Fruit fly (Drosophila melanogaster) whole organism, embryonic: ENCODE measurements around the gene CG13622.

Experiments used
- Ada2b ChIP-seq: fragments of 200-800 bp; sonication (Bioruptor generic); IDR thresholded peaks from 2 replicates; pipeline ENCODE4 v1.3.6; 2022; ENCODE audit warnings: missing biosample characterization, missing genetic modification characterization
- Asciz ChIP-seq: fragments of 200-800 bp; sonication (Bioruptor generic); optimal IDR thresholded peaks from 2 replicates; lab custom pipeline; 2017; ENCODE audit warnings: missing biosample characterization, mild to moderate bottlenecking, missing genetic modification characterization, missing genetic modification reagents
- CG12236 ChIP-seq: fragments of 200-800 bp; sonication (Bioruptor generic); optimal IDR thresholded peaks from 2 replicates; lab custom pipeline; 2016; ENCODE audit warnings: missing biosample characterization, missing genetic modification characterization
- CG12942 ChIP-seq: fragments of 200-800 bp; sonication (Bioruptor generic); optimal IDR thresholded peaks from 3 replicates; lab custom pipeline; 2016; ENCODE audit warnings: missing biosample characterization, missing genetic modification characterization
- CG13287 ChIP-seq: fragments of 200-800 bp; sonication (Bioruptor generic); IDR thresholded peaks from 2 replicates; pipeline ENCODE4 v1.3.6; 2022; ENCODE audit warnings: missing biosample characterization, missing genetic modification characterization; ENCODE audit not compliant: partially characterized antibody
- CG14710 ChIP-seq: fragments of 200-800 bp; sonication (Bioruptor generic); optimal IDR thresholded peaks from 3 replicates; lab custom pipeline; 2019; ENCODE audit warnings: missing biosample characterization, mild to moderate bottlenecking, missing genetic modification characterization, moderate library complexity
- CG1647 ChIP-seq: fragments of 200-800 bp; sonication (Bioruptor generic); optimal IDR thresholded peaks from 3 replicates; lab custom pipeline; 2016; ENCODE audit warnings: missing biosample characterization, missing genetic modification characterization
- CG17385 ChIP-seq: fragments of 200-800 bp; sonication (Bioruptor generic); optimal IDR thresholded peaks from 3 replicates; lab custom pipeline; 2018; ENCODE audit warnings: missing biosample characterization, mild to moderate bottlenecking, missing genetic modification characterization
- CG18262 ChIP-seq: fragments of 200-800 bp; optimal IDR thresholded peaks from 3 replicates; lab custom pipeline; 2019; ENCODE audit warnings: missing biosample characterization, mild to moderate bottlenecking, missing genetic modification characterization, moderate library complexity
- CG2116 ChIP-seq: fragments of 200-800 bp; sonication (Bioruptor generic); optimal IDR thresholded peaks from 3 replicates; lab custom pipeline; 2018; ENCODE audit warnings: missing biosample characterization, mild to moderate bottlenecking, missing genetic modification characterization
- CG2199 ChIP-seq: fragments of 200-800 bp; sonication (Bioruptor generic); IDR thresholded peaks from 3 replicates; pipeline ENCODE4 v1.3.6; 2022; ENCODE audit warnings: missing biosample characterization, missing genetic modification characterization
- CG30431 ChIP-seq: fragments of 200-800 bp; sonication (Bioruptor generic); optimal IDR thresholded peaks from 2 replicates; lab custom pipeline; 2017; ENCODE audit warnings: missing biosample characterization, missing genetic modification characterization
- CG3163 ChIP-seq: fragments of 200-800 bp; sonication (Bioruptor generic); optimal IDR thresholded peaks from 3 replicates; lab custom pipeline; 2016; ENCODE audit warnings: missing biosample characterization, missing genetic modification characterization
- CG42726 ChIP-seq: fragments of 200-800 bp; sonication (Bioruptor generic); IDR thresholded peaks from 2 replicates; pipeline ENCODE4 v1.3.6; 2022; ENCODE audit warnings: missing biosample characterization, missing genetic modification characterization; ENCODE audit not compliant: partially characterized antibody
- CG4282 ChIP-seq: fragments of 200-800 bp; sonication (Bioruptor generic); optimal IDR thresholded peaks from 2 replicates; lab custom pipeline; 2016; ENCODE audit warnings: missing biosample characterization, missing genetic modification characterization
- CG4404 ChIP-seq: fragments of 200-800 bp; sonication (Bioruptor generic); IDR thresholded peaks from 2 replicates; pipeline ENCODE4 v1.3.6; 2022; ENCODE audit warnings: missing biosample characterization, missing genetic modification characterization
- CG4617 ChIP-seq: fragments of 200-800 bp; sonication (Bioruptor generic); optimal IDR thresholded peaks from 3 replicates; lab custom pipeline; 2016; ENCODE audit warnings: missing biosample characterization, missing genetic modification characterization, borderline replicate concordance
- CG5953 ChIP-seq: fragments of 200-800 bp; sonication (Bioruptor generic); IDR thresholded peaks from 2 replicates; pipeline ENCODE4 v1.3.6; 2022; ENCODE audit warnings: missing biosample characterization, missing genetic modification characterization
- CG7556 ChIP-seq: fragments of 200-800 bp; sonication (Bioruptor generic); optimal IDR thresholded peaks from 2 replicates; lab custom pipeline; 2017; ENCODE audit warnings: missing biosample characterization, mild to moderate bottlenecking, missing genetic modification characterization
- CHES-1-like ChIP-seq: fragments of 200-800 bp; sonication (Bioruptor generic); optimal IDR thresholded peaks from 2 replicates; lab custom pipeline; 2016; ENCODE audit warnings: missing biosample characterization, missing genetic modification characterization
- Elba2 ChIP-seq: fragments of 200-800 bp; sonication (Bioruptor generic); optimal IDR thresholded peaks from 3 replicates; lab custom pipeline; 2016; ENCODE audit warnings: missing biosample characterization, missing genetic modification characterization
- HLH4C ChIP-seq: fragments of 200-800 bp; sonication (Bioruptor generic); IDR thresholded peaks from 3 replicates; pipeline ENCODE4 v1.3.6; 2022; ENCODE audit warnings: missing biosample characterization, missing genetic modification characterization; ENCODE audit not compliant: partially characterized antibody
- Hsf ChIP-seq: fragments of 200-800 bp; sonication (Bioruptor generic); optimal IDR thresholded peaks from 3 replicates; lab custom pipeline; 2016; ENCODE audit warnings: missing biosample characterization, missing genetic modification characterization
- Kr ChIP-seq: fragments of 200-800 bp; sonication (Bioruptor generic); optimal IDR thresholded peaks from 2 replicates; lab custom pipeline; 2017; ENCODE audit warnings: missing biosample characterization, mild to moderate bottlenecking, missing genetic modification characterization
- MBD-R2 ChIP-seq: fragments of 200-800 bp; sonication (Bioruptor generic); IDR thresholded peaks from 2 replicates; pipeline ENCODE4 v1.3.6; 2022; ENCODE audit warnings: missing biosample characterization, missing genetic modification characterization
- MESR4 ChIP-seq: fragments of 200-800 bp; sonication (Bioruptor generic); optimal IDR thresholded peaks from 2 replicates; lab custom pipeline; 2018; ENCODE audit warnings: missing biosample characterization, mild to moderate bottlenecking, missing genetic modification characterization, moderate library complexity
- Mes4 ChIP-seq: fragments of 200-800 bp; sonication (Bioruptor generic); optimal IDR thresholded peaks from 2 replicates; lab custom pipeline; 2016; ENCODE audit warnings: missing biosample characterization, missing genetic modification characterization
- Neu2 ChIP-seq: fragments of 200-800 bp; sonication (Bioruptor generic); optimal IDR thresholded peaks from 3 replicates; lab custom pipeline; 2016; ENCODE audit warnings: missing biosample characterization, missing genetic modification characterization, borderline replicate concordance
- Nf-YB ChIP-seq: fragments of 200-800 bp; sonication (Bioruptor generic); optimal IDR thresholded peaks from 3 replicates; lab custom pipeline; 2019; ENCODE audit warnings: missing biosample characterization, mild to moderate bottlenecking, missing genetic modification characterization, moderate library complexity
- Six4 ChIP-seq: fragments of 200-800 bp; sonication (Bioruptor generic); optimal IDR thresholded peaks from 2 replicates; lab custom pipeline; 2016; ENCODE audit warnings: missing biosample characterization, missing genetic modification characterization
- Vsx1 ChIP-seq: fragments of 200-800 bp; sonication (Bioruptor generic); optimal IDR thresholded peaks from 2 replicates; lab custom pipeline; 2017; ENCODE audit warnings: missing biosample characterization, mild to moderate bottlenecking, missing genetic modification characterization, missing genetic modification reagents
- bowl ChIP-seq: fragments of 200-800 bp; sonication (Bioruptor generic); IDR thresholded peaks from 2 replicates; pipeline ENCODE4 v1.3.6; 2022; ENCODE audit warnings: missing biosample characterization, missing genetic modification characterization
- btn ChIP-seq: fragments of 200-800 bp; sonication (Bioruptor generic); optimal IDR thresholded peaks from 2 replicates; lab custom pipeline; 2016; ENCODE audit warnings: missing biosample characterization, missing genetic modification characterization
- dan ChIP-seq: fragments of 200-800 bp; sonication (Bioruptor generic); IDR thresholded peaks from 2 replicates; pipeline ENCODE4 v1.3.6; 2022; ENCODE audit warnings: missing biosample characterization, missing genetic modification characterization
- danr ChIP-seq: fragments of 200-800 bp; sonication (Bioruptor generic); IDR thresholded peaks from 2 replicates; pipeline ENCODE4 v1.3.6; 2022; ENCODE audit warnings: missing biosample characterization, missing genetic modification characterization
- dm ChIP-seq: fragments of 200-800 bp; sonication (Bioruptor generic); optimal IDR thresholded peaks from 3 replicates; lab custom pipeline; 2016; ENCODE audit warnings: missing biosample characterization, missing genetic modification characterization
- fd102C ChIP-seq: fragments of 200-800 bp; sonication (Bioruptor generic); optimal IDR thresholded peaks from 2 replicates; lab custom pipeline; 2018; ENCODE audit warnings: missing biosample characterization, mild to moderate bottlenecking, missing genetic modification characterization, moderate library complexity
- grau ChIP-seq: fragments of 200-800 bp; optimal IDR thresholded peaks from 3 replicates; lab custom pipeline; 2019; ENCODE audit warnings: missing biosample characterization, mild to moderate bottlenecking, missing genetic modification characterization, moderate library complexity
- hth ChIP-seq: fragments of >200 bp; optimal IDR thresholded peaks from 2 replicates; lab custom pipeline; 2017; ENCODE audit warnings: inconsistent platforms
- insv ChIP-seq, 2 experiments: fragments of 200-800 bp; sonication (Bioruptor generic); optimal IDR thresholded peaks; 3 replicates each; lab custom pipeline; 2016 to 2018; ENCODE audit warnings: missing biosample characterization in 2 of 2, missing genetic modification characterization in 2 of 2
- lov ChIP-seq, 2 experiments: fragments of 200-800 bp in 1 of 2; fragments of >200 bp in 1 of 2; sonication (Bioruptor generic) in 1 of 2; IDR thresholded peaks in 1 of 2; optimal IDR thresholded peaks in 1 of 2; 2 replicates in 1 of 2; 3 replicates in 1 of 2; pipeline versions ENCODE4 v1.3.6 to Lab custom; 2017 to 2022; ENCODE audit warnings: missing biosample characterization in 1 of 2, missing genetic modification characterization in 1 of 2
- maf-S ChIP-seq: fragments of 200-800 bp; sonication (Bioruptor generic); optimal IDR thresholded peaks from 2 replicates; lab custom pipeline; 2016; ENCODE audit warnings: missing biosample characterization, missing genetic modification characterization
- nmo ChIP-seq: fragments of 200-800 bp; sonication (Bioruptor generic); optimal IDR thresholded peaks from 2 replicates; lab custom pipeline; 2018; ENCODE audit warnings: missing biosample characterization, mild to moderate bottlenecking, missing genetic modification characterization, moderate library complexity
- rib ChIP-seq: fragments of 200-800 bp; sonication (Bioruptor generic); IDR thresholded peaks from 2 replicates; pipeline ENCODE4 v1.3.6; 2022; ENCODE audit warnings: missing biosample characterization, missing genetic modification characterization
- scrt ChIP-seq: fragments of 200-800 bp; sonication (Bioruptor generic); optimal IDR thresholded peaks from 2 replicates; lab custom pipeline; 2018; ENCODE audit warnings: missing biosample characterization, mild to moderate bottlenecking, missing genetic modification characterization, moderate library complexity
- seq ChIP-seq: fragments of 200-800 bp; sonication (Bioruptor generic); IDR thresholded peaks from 2 replicates; pipeline ENCODE4 v1.3.6; 2022; ENCODE audit warnings: missing biosample characterization, missing genetic modification characterization
- so ChIP-seq: fragments of 200-800 bp; sonication (Bioruptor generic); IDR thresholded peaks from 3 replicates; pipeline ENCODE4 v1.3.6; 2022; ENCODE audit warnings: missing biosample characterization, missing genetic modification characterization
- tll ChIP-seq, 2 experiments: fragments of 200-800 bp in 1 of 2; fragments of >200 bp in 1 of 2; sonication (Bioruptor generic) in 1 of 2; optimal IDR thresholded peaks; 2 replicates each; lab custom pipeline; 2017 to 2019; ENCODE audit warnings: missing biosample characterization in 2 of 2, missing genetic modification characterization in 2 of 2, mild to moderate bottlenecking in 1 of 2, moderate library complexity in 1 of 2
- ttk ChIP-seq: fragments of 200-800 bp; sonication (Bioruptor generic); IDR thresholded peaks from 2 replicates; pipeline ENCODE4 v2.1.2; 2022; ENCODE audit warnings: missing biosample characterization, missing genetic modification characterization
- wdn ChIP-seq: fragments of 200-800 bp; sonication (Bioruptor generic); IDR thresholded peaks from 2 replicates; pipeline ENCODE4 v1.3.6; 2022; ENCODE audit warnings: missing biosample characterization, missing genetic modification characterization

CG13622 gene

DNA sequence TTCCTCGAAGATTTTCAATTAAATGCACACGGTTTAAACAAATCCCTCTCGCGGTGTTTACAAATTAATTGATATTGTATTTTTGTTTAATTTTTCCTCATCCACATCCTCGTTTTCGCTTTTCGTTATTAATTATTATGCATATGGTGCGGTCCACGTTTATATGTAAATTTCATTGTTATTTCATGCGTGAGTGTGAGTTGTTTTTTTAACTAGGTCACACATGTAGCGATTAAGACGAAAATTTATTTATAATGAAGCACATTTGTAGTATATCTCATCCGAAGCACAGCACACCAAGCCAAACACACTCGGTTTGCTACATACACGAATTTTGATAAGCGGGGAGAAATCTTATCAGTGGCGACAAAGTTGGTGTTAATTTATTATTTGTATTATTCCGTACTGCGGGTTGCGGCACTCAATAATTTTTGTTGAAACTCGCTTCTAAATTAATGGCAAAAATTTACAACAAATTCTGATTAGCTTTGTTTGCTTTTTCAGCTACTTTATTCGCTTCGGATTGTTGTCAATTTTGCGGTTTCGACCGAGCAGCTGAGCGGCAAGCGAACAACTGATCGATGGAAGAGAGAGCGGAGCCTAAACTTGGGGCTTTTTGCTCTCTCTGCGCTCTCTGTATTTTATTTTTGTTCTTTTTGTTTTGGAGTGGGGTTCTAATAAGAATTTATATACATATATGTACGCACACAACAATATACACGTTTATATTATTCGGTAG, 48.1 kb upstream of the CG13622 start (continued):
- TF ChIP-seq danr (no peak), CG2116 (no peak), tll (GFP tag; optimal IDR thresholded peaks at IDR 0.05; lab: Kevin White, UChicago) (no peak), CG30431 (no peak), Elba2 (no peak), dm (GFP tag; lab: Kevin White, UChicago) (no peak), bowl (GFP tag; lab: Robert Waterston, UW) (no peak), CG2199 (GFP tag; lab: Robert Waterston, UW) (no peak), CG4404 (GFP tag; lab: Robert Waterston, UW) (no peak), HLH4C (GFP tag; lab: Robert Waterston, UW) (no peak), ttk (GFP tag; lab: Robert Waterston, UW) (no peak), Mes4 (GFP tag; lab: Kevin White, UChicago) (no peak), CG4282 (GFP tag; lab: Kevin White, UChicago) (no peak), CG13287 (GFP tag; lab: Robert Waterston, UW) (no peak), Ada2b (no peak), nmo (GFP tag; lab: Kevin White, UChicago) (no peak), CHES-1-like (GFP tag; lab: Kevin White, UChicago) (no peak), CG12236 (no peak), seq (no peak), Kr (GFP tag; lab: Kevin White, UChicago) (no peak), grau (tag; lab: Kevin White, UChicago) (no peak), CG4617 (no peak), lov (optimal IDR thresholded peaks at IDR 0.05; lab: Kevin White, UChicago) (no peak), lov (GFP tag; IDR thresholded peaks at IDR 0.05; lab: Robert Waterston, UW) (no peak), Vsx1 (peak; percentile 77), CG1647 (GFP tag; lab: Kevin White, UChicago) (no peak), hth (no peak), insv (GFP tag; optimal IDR thresholded peaks at IDR 0.05; lab: Kevin White, UChicago) (no peak), CG3163 (GFP tag; lab: Kevin White, UChicago) (no peak), btn (GFP tag; lab: Kevin White, UChicago) (no peak), wdn (GFP tag; lab: Robert Waterston, UW) (no peak), dan (GFP tag; lab: Robert Waterston, UW) (no peak), Six4 (GFP tag; lab: Kevin White, UChicago) (no peak), fd102C (no peak), scrt (GFP tag; lab: Kevin White, UChicago) (no peak), MBD-R2 (GFP tag; lab: Robert Waterston, UW) (no peak), CG17385 (GFP tag; lab: Kevin White, UChicago) (peak; percentile 19), CG7556 (GFP tag; lab: Kevin White, UChicago) (no peak), so (no peak), Hsf (GFP tag; lab: Kevin White, UChicago) (no peak), rib (peak; percentile 55; the same call in 1 of the 2 replicates), Neu2 (GFP tag; lab: Kevin White, UChicago) (no peak), maf-S (no peak), Asciz (GFP tag; lab: Kevin White, UChicago) (no peak), MESR4 (no peak), CG12942 (GFP tag; lab: Kevin White, UChicago) (no peak), CG5953 (GFP tag; lab: Robert Waterston, UW) (no peak), CG14710 (no peak), CG18262 (no peak), Nf-YB (GFP tag; lab: Kevin White, UChicago) (no peak), CG42726 (GFP tag; lab: Robert Waterston, UW) (no peak)
